Worm (Caenorhabditis elegans): ENCODE results near the gene str-247.
A peak's percentile ranks its signal among the peaks of the same experiment; 100 is the strongest.

The str-247 gene

ce11 chrV:3968929-3969328 lies 15.1 kb downstream of the str-247 start (continued):
- no peak for TF ChIP-seq F57A8.1 (GFP tag; optimal IDR thresholded peaks at IDR 0.05)
- TF ChIP-seq nhr-27 (tag; optimal IDR thresholded peaks at IDR 0.05): no peak
- TF ChIP-seq madf-8 (GFP tag; conservative IDR thresholded peaks at IDR 0.05): no peak

ce11 chrV:3969664-3970063 lies 15.8 kb downstream of the str-247 start:
- peak; percentile 50 for TF ChIP-seq unc-62 (GFP tag; optimal IDR thresholded peaks at IDR 0.05)
- TF ChIP-seq athp-1 (tag; optimal IDR thresholded peaks at IDR 0.05): no peak

- TF ChIP-seq nhr-80 (tag; optimal IDR thresholded peaks at IDR 0.05): peak; percentile 42
- no peak for TF ChIP-seq T07F8.4 (tag; optimal IDR thresholded peaks at IDR 0.05)
These were observed 16.6 kb downstream of the str-247 start, which contains the start of gene cyp-34A9 for ce11 chrV:3970410-3970809. Gene cyp-34A9 (minus strand): TSS chrV:3970540.

ce11 chrV:3972846-3973245 lies 19.0 kb downstream of the str-247 start, which contains the start of gene cyp-34A10:
Gene cyp-34A10 (minus strand): TSS chrV:3972991.
- TF ChIP-seq D2030.7 (GFP tag; IDR thresholded peaks at IDR 0.05): no peak
- no peak for TF ChIP-seq ztf-28 (GFP tag; IDR thresholded peaks at IDR 0.05)
- no peak for TF ChIP-seq chd-7 (tag; optimal IDR thresholded peaks at IDR 0.05)
- TF ChIP-seq nfyb-1 (GFP tag; IDR thresholded peaks at IDR 0.05): no peak
- TF ChIP-seq nhr-179 (tag; optimal IDR thresholded peaks at IDR 0.05): no peak
- TF ChIP-seq F52B5.7 (tag; optimal IDR thresholded peaks at IDR 0.05): no peak
- TF ChIP-seq B0019.2 (GFP tag; conservative IDR thresholded peaks at IDR 0.05): no peak
- TF ChIP-seq nhr-80 (tag; optimal IDR thresholded peaks at IDR 0.05): no peak
- TF ChIP-seq cebp-1 (GFP tag; IDR thresholded peaks at IDR 0.05): no peak
- TF ChIP-seq cebp-1 (tag; optimal IDR thresholded peaks at IDR 0.05): no peak
- no peak for TF ChIP-seq dpff-1 (tag; optimal IDR thresholded peaks at IDR 0.05)
- TF ChIP-seq Y67H2A.10 (GFP tag; conservative IDR thresholded peaks at IDR 0.05): no peak
- no peak for TF ChIP-seq snpc-1.3 (tag; optimal IDR thresholded peaks at IDR 0.05; ENCODE audit: insufficient read depth)
- no peak for TF ChIP-seq pha-4 (tag; optimal IDR thresholded peaks at IDR 0.05)
- no peak for TF ChIP-seq lin-54 (GFP tag; optimal IDR thresholded peaks at IDR 0.05)
- no peak for TF ChIP-seq egl-18 (GFP tag; IDR thresholded peaks at IDR 0.05)
- no peak for TF ChIP-seq akir-1 (GFP tag; optimal IDR thresholded peaks at IDR 0.05)
- TF ChIP-seq hsf-1 (GFP tag; IDR thresholded peaks at IDR 0.05): no peak
- no peak for TF ChIP-seq lin-35 (GFP tag; optimal IDR thresholded peaks at IDR 0.05)
- TF ChIP-seq rpc-1 (optimal IDR thresholded peaks at IDR 0.05): no peak
- no peak for TF ChIP-seq rpc-1 (tag; optimal IDR thresholded peaks at IDR 0.05)
- TF ChIP-seq F22D6.2 (tag; optimal IDR thresholded peaks at IDR 0.05): no peak

- TF ChIP-seq nhr-90 (tag; optimal IDR thresholded peaks at IDR 0.05) (no peak), mel-28 (tag; optimal IDR thresholded peaks at IDR 0.05; ENCODE audit: borderline replicate concordance) (no peak), nfyb-1 (GFP tag; IDR thresholded peaks at IDR 0.05) (no peak), atf-7 (tag; optimal IDR thresholded peaks at IDR 0.05) (no peak), dpl-1 (GFP tag; optimal IDR thresholded peaks at IDR 0.05) (no peak), Y53G8AR.9 (GFP tag; conservative IDR thresholded peaks at IDR 0.05) (no peak), attf-6 (GFP tag; IDR thresholded peaks at IDR 0.05) (no peak), dox-1 (GFP tag; IDR thresholded peaks at IDR 0.05) (no peak), dpff-1 (tag; optimal IDR thresholded peaks at IDR 0.05) (no peak), nhr-80 (tag; optimal IDR thresholded peaks at IDR 0.05) (no peak), C17E4.6 (GFP tag; IDR thresholded peaks at IDR 0.05) (no peak), akir-1 (GFP tag; optimal IDR thresholded peaks at IDR 0.05) (no peak), him-1 (tag; optimal IDR thresholded peaks at IDR 0.05) (no peak), madf-10 (tag; optimal IDR thresholded peaks at IDR 0.05) (no peak), K12H6.12 (tag; optimal IDR thresholded peaks at IDR 0.05) (no peak), ztf-6 (GFP tag; IDR thresholded peaks at IDR 0.05) (no peak), nhr-179 (tag; optimal IDR thresholded peaks at IDR 0.05) (no peak), Y79H2A.3 (GFP tag; conservative IDR thresholded peaks at IDR 0.05) (no peak), ztf-22 (GFP tag; optimal IDR thresholded peaks at IDR 0.05) (no peak)
These were observed 20.5 kb downstream of the str-247 start, which contains the start of gene str-82 for ce11 chrV:3974361-3974760. Gene str-82 (plus strand): TSS chrV:3974661.
